Worm (Caenorhabditis elegans): ENCODE results near the gene plp-1.

DNA sequence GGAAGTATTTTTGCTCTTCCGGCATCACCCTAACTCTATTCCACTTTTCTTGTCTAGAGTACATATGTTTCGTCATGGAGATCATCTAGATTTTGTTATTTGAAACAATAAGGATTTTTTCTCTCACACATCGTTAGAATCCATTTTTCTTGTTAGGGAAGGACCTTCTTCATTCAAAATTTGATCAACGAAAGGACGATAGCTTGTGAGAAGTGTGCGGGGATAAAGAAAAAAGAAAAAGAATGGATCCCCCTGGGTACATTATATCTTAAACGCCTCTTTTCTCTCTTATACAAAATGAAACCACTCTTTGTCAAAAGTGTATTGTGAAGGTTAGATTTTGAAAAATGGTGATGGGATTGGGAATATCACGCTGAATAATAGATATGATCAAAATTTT lies 28.4 kb downstream of the plp-1 start:
- no peak for TF ChIP-seq fkh-4 (tag; optimal IDR thresholded peaks at IDR 0.05; ENCODE audit: borderline replicate concordance)
- no peak for TF ChIP-seq jun-1 (tag; optimal IDR thresholded peaks at IDR 0.05)
- TF ChIP-seq nhr-90 (tag; optimal IDR thresholded peaks at IDR 0.05; ENCODE audit: poor library complexity): no peak
- TF ChIP-seq lin-15B (tag; optimal IDR thresholded peaks at IDR 0.05): no peak
- no peak for TF ChIP-seq lir-3 (tag; optimal IDR thresholded peaks at IDR 0.05; ENCODE audit: poor library complexity)
- TF ChIP-seq pag-3 (tag; optimal IDR thresholded peaks at IDR 0.05; ENCODE audit: borderline replicate concordance, insufficient read depth): no peak
- TF ChIP-seq unc-62 (GFP tag; optimal IDR thresholded peaks at IDR 0.05): no peak
- TF ChIP-seq rnt-1 (tag; optimal IDR thresholded peaks at IDR 0.05): no peak
- no peak for TF ChIP-seq lsy-2 (tag; optimal IDR thresholded peaks at IDR 0.05)
- TF ChIP-seq aly-2 (tag; optimal IDR thresholded peaks at IDR 0.05): no peak
- TF ChIP-seq efl-1 (optimal IDR thresholded peaks at IDR 0.05): no peak
- no peak for TF ChIP-seq efl-1 (GFP tag; optimal IDR thresholded peaks at IDR 0.05 in 1 of 2)
